Worm (Caenorhabditis elegans): ENCODE results near the gene Y57G11B.2.

DNA sequence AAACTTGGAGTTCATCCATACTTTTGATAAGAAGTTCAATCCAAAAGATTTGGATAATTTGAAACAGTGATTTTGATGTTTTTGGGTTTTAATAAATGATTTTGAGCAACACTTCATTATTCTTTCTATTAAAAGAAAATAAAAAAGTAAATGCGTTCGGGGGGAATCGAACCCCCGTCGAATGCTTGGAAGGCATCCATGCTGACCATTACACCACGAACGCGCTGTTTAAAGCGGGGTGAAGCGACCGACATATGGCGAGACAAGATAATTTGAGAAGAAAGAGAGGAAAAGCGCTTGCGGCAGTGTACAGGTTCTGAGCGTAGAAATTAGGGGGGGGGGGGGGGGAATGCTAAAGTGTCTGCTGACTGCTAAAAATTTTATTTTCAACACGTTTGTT is 11.3 kb downstream of the Y57G11B.2 start:
- TF ChIP-seq ceh-48 (tag; optimal IDR thresholded peaks at IDR 0.05) (no peak), K02D7.2 (tag; optimal IDR thresholded peaks at IDR 0.05) (peak; percentile 48), pqm-1 (tag; optimal IDR thresholded peaks at IDR 0.05) (no peak), lim-6 (tag; optimal IDR thresholded peaks at IDR 0.05) (no peak), unc-86 (tag; optimal IDR thresholded peaks at IDR 0.05) (peak; percentile 7), ceh-22 (tag; optimal IDR thresholded peaks at IDR 0.05) (no peak), fkh-10 (GFP tag; optimal IDR thresholded peaks at IDR 0.05) (no peak), ceh-9 (tag; optimal IDR thresholded peaks at IDR 0.05) (no peak), unc-55 (GFP tag; optimal IDR thresholded peaks at IDR 0.05) (no peak), ama-1 (optimal IDR thresholded peaks at IDR 0.05) (no peak), tbx-2 (tag; optimal IDR thresholded peaks at IDR 0.05) (no peak)
